Worm (Caenorhabditis elegans) whole organism, L4 larva: Measurements from ENCODE around the gene Y22D7AL.16.

Source experiments
- D1046.2 ChIP-seq: fragments of 200-800 bp; sonication (Bioruptor generic); IDR thresholded peaks from 2 replicates; pipeline ENCODE4 v1.3.6; 2022; ENCODE audit warnings: missing genetic modification characterization, missing compliant biosample characterization
- R02D3.7 ChIP-seq: fragments of 150-350 bp; sonication (generic microtip); optimal IDR thresholded peaks from 3 replicates; lab custom pipeline; 2014; ENCODE audit warnings: missing biosample characterization, missing genetic modification characterization
- T20F7.1 ChIP-seq: fragments of 200-800 bp; sonication (Bioruptor generic); optimal IDR thresholded peaks from 2 replicates; lab custom pipeline; 2018; ENCODE audit warnings: mild to moderate bottlenecking, missing genetic modification characterization, missing compliant biosample characterization
- Y5F2A.4 ChIP-seq: fragments of 200-800 bp; sonication (Bioruptor generic); optimal IDR thresholded peaks from 2 replicates; lab custom pipeline; 2018; ENCODE audit warnings: mild to moderate bottlenecking, missing genetic modification characterization, missing compliant biosample characterization
- Y75B8A.6 ChIP-seq: fragments of 200-800 bp; sonication (Bioruptor generic); IDR thresholded peaks from 2 replicates; pipeline ENCODE4 v1.3.6; 2022; ENCODE audit warnings: missing genetic modification reagents, missing genetic modification characterization, missing compliant biosample characterization
- ZK337.2 ChIP-seq: fragments of 200-800 bp; sonication (Bioruptor generic); IDR thresholded peaks from 2 replicates; pipeline ENCODE4 v1.3.6; 2022; ENCODE audit warnings: missing genetic modification reagents, missing genetic modification characterization, missing compliant biosample characterization
- ZK546.5 ChIP-seq, 2 experiments: sonication (generic microtip); optimal IDR thresholded peaks; 2 replicates each; lab custom pipeline; 2017; ENCODE audit warnings: missing biosample characterization in 2 of 2, missing genetic modification characterization in 2 of 2
- aha-1 ChIP-seq: fragments of 150-350 bp; peaks from one replicate; lab custom pipeline; 2014; ENCODE audit warnings: missing biosample characterization, missing genetic modification characterization
- ceh-20 ChIP-seq: fragments of 200-800 bp; sonication (Bioruptor generic); IDR thresholded peaks from 2 replicates; pipeline ENCODE4 v1.3.6; 2022; ENCODE audit warnings: missing genetic modification reagents, missing genetic modification characterization, missing compliant biosample characterization
- ceh-28 ChIP-seq: fragments of 150-350 bp; optimal IDR thresholded peaks from 2 replicates; lab custom pipeline; 2014; ENCODE audit warnings: missing biosample characterization, missing genetic modification reagents, missing genetic modification characterization
- cey-2 ChIP-seq: sonication (generic microtip); optimal IDR thresholded peaks from 3 replicates; lab custom pipeline; 2017; ENCODE audit warnings: missing genetic modification characterization, mild to moderate bottlenecking, missing compliant biosample characterization, antibody characterized with exemption, borderline replicate concordance; ENCODE audit not compliant: insufficient read depth
- ctbp-1 ChIP-seq: fragments of 200-800 bp; sonication (Bioruptor generic); IDR thresholded peaks from 2 replicates; pipeline ENCODE4 v1.3.6; 2022; ENCODE audit warnings: missing genetic modification reagents, missing genetic modification characterization, missing compliant biosample characterization
- daf-16 ChIP-seq, 3 experiments: sonication (generic microtip); optimal IDR thresholded peaks; 2 replicates each; lab custom pipeline; 2016 to 2017; ENCODE audit warnings: missing genetic modification characterization in 3 of 3, missing genetic modification reagents in 3 of 3, mild to moderate bottlenecking in 2 of 3, missing compliant biosample characterization in 2 of 3, missing biosample characterization in 1 of 3, moderate library complexity in 1 of 3
- dmd-6 ChIP-seq: fragments of 200-800 bp; sonication (Bioruptor generic); IDR thresholded peaks from 2 replicates; pipeline ENCODE4 v1.3.6; 2022; ENCODE audit warnings: missing genetic modification reagents, missing genetic modification characterization, missing compliant biosample characterization
- dmd-8 ChIP-seq: fragments of 200-800 bp; sonication (Bioruptor generic); IDR thresholded peaks from 2 replicates; pipeline ENCODE4 v1.3.6; 2022; ENCODE audit warnings: missing genetic modification characterization, missing compliant biosample characterization
- dmd-9 ChIP-seq: fragments of 200-800 bp; sonication (Bioruptor generic); IDR thresholded peaks from 2 replicates; pipeline ENCODE4 v1.3.6; 2022; ENCODE audit warnings: missing genetic modification reagents, missing genetic modification characterization, missing compliant biosample characterization
- duxl-1 ChIP-seq: sonication (generic microtip); optimal IDR thresholded peaks from 2 replicates; lab custom pipeline; 2016; ENCODE audit warnings: mild to moderate bottlenecking, missing genetic modification characterization, moderate library complexity, missing compliant biosample characterization; ENCODE audit not compliant: poor library complexity
- dve-1 ChIP-seq: sonication (generic microtip); optimal IDR thresholded peaks from 2 replicates; lab custom pipeline; 2017; ENCODE audit warnings: antibody characterized with exemption, mild to moderate bottlenecking, missing genetic modification characterization, missing compliant biosample characterization; ENCODE audit not compliant: insufficient read depth
- fkh-10 ChIP-seq: fragments of 150-350 bp; optimal IDR thresholded peaks from 2 replicates; lab custom pipeline; 2014; ENCODE audit warnings: missing biosample characterization, missing genetic modification reagents, missing genetic modification characterization
- hif-1 ChIP-seq, 2 experiments: sonication (generic microtip); optimal IDR thresholded peaks; 2 replicates each; lab custom pipeline; 2016 to 2017; ENCODE audit warnings: missing compliant biosample characterization in 2 of 2, missing genetic modification characterization in 2 of 2, missing genetic modification reagents in 2 of 2, missing genotype in 2 of 2, mild to moderate bottlenecking in 1 of 2
- hlh-11 ChIP-seq: fragments of 200-800 bp; sonication (Bioruptor generic); optimal IDR thresholded peaks from 2 replicates; lab custom pipeline; 2018; ENCODE audit warnings: mild to moderate bottlenecking, missing genetic modification characterization, missing compliant biosample characterization
- lin-38 ChIP-seq: fragments of 200-800 bp; sonication (Bioruptor generic); IDR thresholded peaks from 2 replicates; pipeline ENCODE4 v1.3.6; 2022; ENCODE audit warnings: missing genetic modification reagents, missing genetic modification characterization, missing compliant biosample characterization
- lin-39 ChIP-seq: fragments of 150-350 bp; optimal IDR thresholded peaks from 2 replicates; lab custom pipeline; 2014; ENCODE audit warnings: missing biosample characterization, missing genetic modification reagents, missing genetic modification characterization
- lsy-2 ChIP-seq, 2 experiments: fragments of 150-350 bp in 1 of 2; sonication (generic microtip) in 1 of 2; optimal IDR thresholded peaks; 2 replicates each; lab custom pipeline; 2014 to 2017; ENCODE audit warnings: missing biosample characterization in 2 of 2, missing genetic modification characterization in 2 of 2
- madf-5 ChIP-seq, 2 experiments: fragments of 200-800 bp; sonication (Bioruptor generic); IDR thresholded peaks; 2 replicates each; pipeline ENCODE4 v1.3.6; 2022; ENCODE audit warnings: missing compliant biosample characterization in 2 of 2, missing genetic modification characterization in 2 of 2
- mdt-29 ChIP-seq: fragments of 200-800 bp; sonication (Bioruptor generic); IDR thresholded peaks from 2 replicates; pipeline ENCODE4 v1.3.6; 2022; ENCODE audit warnings: missing genetic modification reagents, missing genetic modification characterization, missing compliant biosample characterization
- mes-2 ChIP-seq: sonication (generic microtip); optimal IDR thresholded peaks from 2 replicates; lab custom pipeline; 2016; ENCODE audit warnings: missing genotype, mild to moderate bottlenecking, missing genetic modification characterization, missing compliant biosample characterization; ENCODE audit not compliant: poor library complexity, severe bottlenecking
- mxl-2 ChIP-seq: fragments of 200-800 bp; sonication (Bioruptor generic); conservative IDR thresholded peaks from 2 replicates; pipeline ENCODE4 v1.3.6; 2022; ENCODE audit warnings: missing genetic modification reagents, missing genetic modification characterization, missing compliant biosample characterization
- mxl-3 ChIP-seq: fragments of 200-800 bp; sonication (Bioruptor generic); optimal IDR thresholded peaks from 2 replicates; lab custom pipeline; 2018; ENCODE audit warnings: mild to moderate bottlenecking, missing genetic modification characterization, missing compliant biosample characterization
- nhr-102 ChIP-seq: sonication (generic microtip); optimal IDR thresholded peaks from 2 replicates; lab custom pipeline; 2016; ENCODE audit warnings: mild to moderate bottlenecking, missing genetic modification characterization, moderate library complexity, missing compliant biosample characterization
- nhr-237 ChIP-seq: sonication (generic microtip); optimal IDR thresholded peaks from 2 replicates; lab custom pipeline; 2017; ENCODE audit warnings: missing biosample characterization, missing genetic modification characterization
- nhr-28 ChIP-seq: fragments of 150-350 bp; optimal IDR thresholded peaks from 2 replicates; lab custom pipeline; 2014; ENCODE audit warnings: missing biosample characterization, missing genetic modification characterization
- nhr-48 ChIP-seq: sonication (generic microtip); optimal IDR thresholded peaks from 2 replicates; lab custom pipeline; 2016; ENCODE audit warnings: mild to moderate bottlenecking, missing genetic modification characterization, missing compliant biosample characterization
- nhr-77 ChIP-seq: fragments of 150-350 bp; optimal IDR thresholded peaks from 2 replicates; lab custom pipeline; 2014; ENCODE audit warnings: missing biosample characterization, missing genetic modification characterization
- pha-4 ChIP-seq, 2 experiments: fragments of 150-350 bp in 1 of 2; fragments of 200-800 bp in 1 of 2; sonication (Bioruptor generic) in 1 of 2; IDR thresholded peaks in 1 of 2; optimal IDR thresholded peaks in 1 of 2; 2 replicates each; pipeline versions ENCODE4 v1.3.6 to Lab custom; 2014 to 2022; ENCODE audit warnings: missing genetic modification characterization in 2 of 2, missing genetic modification reagents in 2 of 2, missing biosample characterization in 1 of 2, missing compliant biosample characterization in 1 of 2
- pqm-1 ChIP-seq: sonication (generic microtip); optimal IDR thresholded peaks from 2 replicates; lab custom pipeline; 2017; ENCODE audit warnings: missing biosample characterization, missing genetic modification characterization
- rbr-2 ChIP-seq: sonication (generic microtip); optimal IDR thresholded peaks from 2 replicates; lab custom pipeline; 2016; ENCODE audit warnings: missing genotype, missing genetic modification characterization, missing compliant biosample characterization
- skn-1 ChIP-seq: fragments of 150-350 bp; optimal IDR thresholded peaks from 2 replicates; lab custom pipeline; 2014; ENCODE audit warnings: missing biosample characterization, missing genetic modification characterization
- snpc-4 ChIP-seq: fragments of 150-350 bp; optimal IDR thresholded peaks from 2 replicates; lab custom pipeline; 2014; ENCODE audit warnings: missing biosample characterization, missing genetic modification characterization
- tag-97 ChIP-seq: fragments of 200-800 bp; sonication (Bioruptor generic); IDR thresholded peaks from 2 replicates; pipeline ENCODE4 v1.3.6; 2022; ENCODE audit warnings: missing genetic modification characterization, missing compliant biosample characterization
- unc-130 ChIP-seq: sonication (generic microtip); optimal IDR thresholded peaks from 2 replicates; lab custom pipeline; 2016; ENCODE audit warnings: missing genetic modification reagents, missing genetic modification characterization, missing compliant biosample characterization
- unc-62 ChIP-seq, 3 experiments: fragments of 150-350 bp in 1 of 3; sonication (generic microtip); optimal IDR thresholded peaks in 2 of 3; peaks in 1 of 3; 1 replicate in 1 of 3; 2 replicates in 2 of 3; lab custom pipeline; 2014 to 2017; ENCODE audit warnings: missing biosample characterization in 3 of 3, missing genetic modification characterization in 3 of 3, missing genetic modification reagents in 3 of 3, missing genotype in 1 of 3
- zag-1 ChIP-seq: fragments of 150-350 bp; optimal IDR thresholded peaks from 2 replicates; lab custom pipeline; 2014; ENCODE audit warnings: missing biosample characterization, missing genetic modification characterization
- zfp-2 ChIP-seq: sonication (generic microtip); optimal IDR thresholded peaks from 2 replicates; lab custom pipeline; 2016; ENCODE audit warnings: mild to moderate bottlenecking, missing genetic modification characterization, missing compliant biosample characterization
- zfp-3 ChIP-seq: fragments of 200-800 bp; sonication (Bioruptor generic); conservative IDR thresholded peaks from 2 replicates; pipeline ENCODE4 v1.3.6; 2022; ENCODE audit warnings: missing genetic modification reagents, missing genetic modification characterization, missing compliant biosample characterization
- ztf-7 ChIP-seq: fragments of 150-350 bp; optimal IDR thresholded peaks from 2 replicates; lab custom pipeline; 2014; ENCODE audit warnings: missing biosample characterization, missing genetic modification characterization

Y22D7AL.16 gene

DNA sequence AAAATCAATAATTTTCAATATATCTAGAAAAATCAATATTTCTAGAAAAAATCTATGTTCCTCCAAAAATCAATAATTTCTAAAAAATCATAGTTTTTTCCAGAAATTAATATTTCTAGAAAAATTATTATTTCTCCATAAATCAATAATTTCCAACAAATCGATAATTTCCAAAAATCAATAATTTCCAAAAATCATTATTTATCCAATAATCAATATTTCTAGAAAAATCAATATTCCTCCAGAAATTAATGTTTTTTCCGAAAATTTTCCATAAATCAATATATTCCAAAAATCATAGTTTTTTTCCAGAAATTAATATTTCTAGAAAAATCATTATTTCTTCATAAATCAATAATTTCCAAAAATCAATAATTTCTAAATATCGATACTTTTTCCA, 2.0 kb downstream of the Y22D7AL.16 start:
- TF ChIP-seq skn-1 (tag; lab: Kevin White, UChicago) (no peak), mdt-29 (GFP tag; lab: Robert Waterston, UW) (no peak), nhr-48 (tag; lab: Kevin White, UChicago) (no peak), mxl-2 (GFP tag; lab: Robert Waterston, UW) (no peak), ceh-28 (tag; lab: Kevin White, UChicago) (peak; percentile 94)

DNA sequence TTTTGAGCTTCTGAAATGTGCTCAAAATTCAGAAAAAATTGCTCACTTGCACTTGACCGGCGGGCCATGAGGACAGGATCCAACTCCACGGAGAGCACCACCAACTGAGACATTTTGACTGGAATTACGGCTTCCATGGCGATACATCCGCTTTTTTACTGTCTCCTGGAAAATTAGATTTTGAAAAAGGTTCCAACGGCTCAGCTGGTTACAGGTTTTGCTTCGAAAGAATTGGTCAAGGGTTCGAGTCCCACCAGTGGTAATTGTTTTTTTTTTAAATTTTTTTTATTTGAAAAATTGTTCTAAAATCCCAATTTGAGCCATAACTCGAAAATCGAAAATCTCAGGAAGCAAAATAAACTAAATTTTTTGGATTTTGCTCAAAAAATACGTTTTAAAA, 2.6 kb downstream of the Y22D7AL.16 start:
- TF ChIP-seq aha-1 (peak; percentile 1), duxl-1 (no peak)

- TF ChIP-seq nhr-237 (no peak), mxl-3 (GFP tag; lab: Kevin White, UChicago) (no peak), fkh-10 (no peak), lin-38 (GFP tag; lab: Robert Waterston, UW) (no peak), dmd-6 (GFP tag; lab: Robert Waterston, UW) (peak; percentile 22; the same call in 1 of the 2 replicates), Y75B8A.6 (GFP tag; lab: Robert Waterston, UW) (no peak), madf-5 (GFP tag; IDR thresholded peaks at IDR 0.05; lab: Robert Waterston, UW) (no peak), hlh-11 (no peak), ztf-7 (tag; lab: Kevin White, UChicago) (no peak), ceh-20 (no peak), nhr-28 (tag; lab: Kevin White, UChicago) (peak; percentile 53), ZK546.5 (tag; optimal IDR thresholded peaks at IDR 0.05; lab: Kevin White, UChicago) (no peak), ZK337.2 (GFP tag; lab: Robert Waterston, UW) (no peak), mes-2 (tag; lab: Kevin White, UChicago) (no peak), unc-62 (GFP tag; optimal IDR thresholded peaks at IDR 0.05 in 1 of 2; lab: Kevin White, UChicago) (no peak), unc-62 (tag; optimal IDR thresholded peaks at IDR 0.05; lab: Kevin White, UChicago) (no peak), nhr-77 (no peak), Y5F2A.4 (GFP tag; lab: Kevin White, UChicago) (no peak), nhr-102 (no peak), R02D3.7 (no peak), zag-1 (tag; lab: Kevin White, UChicago) (no peak), lin-39 (no peak), dve-1 (tag; lab: Kevin White, UChicago) (peak; percentile 0), zfp-3 (GFP tag; lab: Robert Waterston, UW) (no peak), dmd-8 (no peak), hif-1 (tag; optimal IDR thresholded peaks at IDR 0.05; lab: Kevin White, UChicago) (no peak), D1046.2 (no peak), tag-97 (GFP tag; lab: Robert Waterston, UW) (no peak), pha-4 (GFP tag; IDR thresholded peaks at IDR 0.05; lab: Robert Waterston, UW) (no peak), pha-4 (tag; optimal IDR thresholded peaks at IDR 0.05; lab: Kevin White, UChicago) (no peak), lsy-2 (tag; optimal IDR thresholded peaks at IDR 0.05; lab: Kevin White, UChicago) (no peak), dmd-9 (GFP tag; lab: Robert Waterston, UW) (no peak), ctbp-1 (no peak), pqm-1 (peak; percentile 91), cey-2 (tag; lab: Kevin White, UChicago) (no peak), rbr-2 (tag; lab: Kevin White, UChicago) (no peak), mxl-2 (GFP tag; lab: Robert Waterston, UW) (no peak), daf-16 (GFP tag; optimal IDR thresholded peaks at IDR 0.05; lab: Kevin White, UChicago) (no peak), daf-16 (tag; optimal IDR thresholded peaks at IDR 0.05; lab: Kevin White, UChicago) (peak; percentile 38), zfp-2 (tag; lab: Kevin White, UChicago) (no peak), snpc-4 (no peak), T20F7.1 (no peak), unc-130 (GFP tag; lab: Kevin White, UChicago) (no peak)
Observed at ce11 chrIII:1661031-1661430, 4.0 kb downstream of the Y22D7AL.16 start.
